Fruit fly (Drosophila melanogaster): ENCODE results near the gene CG43386.

The CG43386 gene

DNA sequence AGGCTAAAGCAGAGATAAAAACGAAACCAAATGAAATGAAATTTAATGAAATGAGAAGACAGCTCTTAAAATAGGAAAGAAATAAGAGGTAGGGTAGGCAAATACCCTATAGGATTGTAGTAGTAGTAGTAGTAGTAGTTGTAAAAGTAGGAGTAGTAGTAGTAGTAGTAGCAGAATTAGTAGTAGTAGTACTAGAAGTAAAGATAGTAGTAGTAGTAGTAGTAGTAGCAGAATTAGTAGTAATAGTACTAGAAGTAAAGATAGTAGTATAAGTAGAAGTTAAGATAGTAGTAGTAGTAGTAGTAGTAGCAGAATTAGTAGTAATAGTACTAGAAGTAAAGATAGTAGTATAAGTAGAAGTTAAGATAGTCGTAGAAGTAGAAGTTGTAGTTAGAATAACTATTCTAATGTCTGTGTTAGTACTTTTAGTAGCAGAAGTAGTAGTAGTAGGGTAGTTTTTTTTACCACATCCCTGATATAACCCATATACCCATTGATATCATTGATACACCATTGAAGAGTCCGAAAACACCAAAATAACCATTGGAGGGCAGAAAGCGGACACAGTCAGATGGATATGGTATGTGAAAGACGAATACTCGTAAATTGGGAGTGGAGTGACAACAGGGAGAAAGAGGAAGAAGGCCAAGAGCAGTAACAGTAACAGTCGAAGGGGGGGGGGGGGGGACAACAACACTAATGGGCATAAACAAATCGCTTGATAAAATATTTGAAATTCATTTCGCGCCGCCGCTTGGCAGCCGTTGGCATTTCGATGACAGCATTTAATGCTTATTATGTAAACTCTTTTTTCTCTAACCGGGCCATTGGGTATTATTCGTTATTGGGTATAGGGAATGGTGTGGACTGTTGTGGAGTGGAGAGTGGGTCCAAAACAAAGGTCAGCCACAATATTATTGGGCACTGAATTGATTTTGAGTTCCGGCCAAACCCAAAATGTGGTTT, 37.8 kb upstream of the CG43386 start:
- TF ChIP-seq CG4404 (GFP tag; IDR thresholded peaks at IDR 0.05), result no peak
- peak; percentile 86 for TF ChIP-seq sd (tag; optimal IDR thresholded peaks at IDR 0.05)
- TF ChIP-seq kni (GFP tag; optimal IDR thresholded peaks at IDR 0.05), result peak; percentile 40
- peak; percentile 49 for TF ChIP-seq CG12769 (tag; optimal IDR thresholded peaks at IDR 0.05)
- TF ChIP-seq H2.0 (GFP tag; IDR thresholded peaks at IDR 0.05), result no peak
- peak; percentile 2 for TF ChIP-seq Med (GFP tag)
- no peak for TF ChIP-seq unpg (GFP tag; optimal IDR thresholded peaks at IDR 0.05)
- peak; percentile 95 for TF ChIP-seq CG4424 (GFP tag; optimal IDR thresholded peaks at IDR 0.05)
- TF ChIP-seq abd-A (tag; optimal IDR thresholded peaks at IDR 0.05), result peak; percentile 80
- peak; percentile 39; the same call in 1 of the 2 replicates for TF ChIP-seq vvl (GFP tag; IDR thresholded peaks at IDR 0.05)
- peak; percentile 21 for TF ChIP-seq oc (tag; optimal IDR thresholded peaks at IDR 0.05)
- peak in 1 of 2 experiments; percentile 53 for TF ChIP-seq Pdp1 (GFP tag; optimal IDR thresholded peaks at IDR 0.05)
- TF ChIP-seq CG17385 (GFP tag; optimal IDR thresholded peaks at IDR 0.05), result peak; percentile 8
- no peak for TF ChIP-seq bigmax (GFP tag; optimal IDR thresholded peaks at IDR 0.05)
- TF ChIP-seq CG17361 (GFP tag; IDR thresholded peaks at IDR 0.05), result no peak
- no peak for TF ChIP-seq scrt (GFP tag; optimal IDR thresholded peaks at IDR 0.05)

DNA sequence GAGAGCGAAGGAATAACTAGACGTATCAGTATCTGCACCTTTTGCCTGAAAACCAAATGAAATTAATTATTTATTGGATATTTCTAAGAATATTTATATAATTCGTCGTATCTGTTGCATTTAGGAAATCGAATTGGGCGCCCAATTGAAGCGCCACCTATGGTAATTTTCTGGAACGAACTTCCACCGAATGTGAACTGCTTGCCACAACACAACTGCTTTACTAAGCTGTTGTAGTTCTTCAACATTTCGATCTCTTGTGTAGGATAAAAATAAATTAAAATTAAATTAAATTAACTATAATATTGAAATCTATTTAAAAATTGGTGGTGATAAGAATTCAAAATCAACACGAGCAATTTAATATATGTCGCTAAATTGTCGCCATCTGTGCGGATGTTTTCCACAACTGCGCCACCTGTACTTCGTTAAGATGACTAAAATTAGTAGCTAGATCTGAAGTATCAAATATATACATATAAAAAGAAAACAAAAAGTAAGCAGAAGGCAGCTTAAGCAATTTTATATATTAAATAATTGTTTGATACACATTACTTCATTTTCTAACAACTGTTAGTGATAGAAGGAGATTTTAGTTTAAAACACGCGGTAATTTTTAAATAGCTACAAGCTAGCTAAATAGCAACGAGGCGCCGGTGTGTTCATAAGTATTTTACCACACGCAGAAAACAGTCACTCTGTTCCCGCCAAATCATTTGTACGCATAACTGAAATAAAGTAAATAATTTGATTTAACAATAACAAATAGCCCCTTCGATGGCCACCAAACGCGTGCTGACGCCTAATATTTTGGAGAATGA, 32.8 kb upstream of the CG43386 start, which contains the start of gene Dna2:
Gene Dna2, plus strand, starts transcription at position 688 of the 821 bp plus-strand sequence.
- TF ChIP-seq CG12071 (GFP tag; optimal IDR thresholded peaks at IDR 0.05) (no peak), CG12155 (GFP tag; optimal IDR thresholded peaks at IDR 0.05) (no peak), Gug (GFP tag; IDR thresholded peaks at IDR 0.05) (0 out of 4 replicates have a peak, but pooled peaks have one; percentile 26), E2f2 (GFP tag; IDR thresholded peaks at IDR 0.05) (peak; percentile 86), CG17385 (GFP tag; optimal IDR thresholded peaks at IDR 0.05) (no peak), ash1 (GFP tag; optimal IDR thresholded peaks at IDR 0.05) (no peak), wor (GFP tag; IDR thresholded peaks at IDR 0.05) (no peak), sc (optimal IDR thresholded peaks at IDR 0.05) (no peak), sc (GFP tag; optimal IDR thresholded peaks at IDR 0.05) (no peak), dysf (GFP tag; IDR thresholded peaks at IDR 0.05) (no peak; the same call in 2 of the 3 replicates), Max (GFP tag; optimal IDR thresholded peaks at IDR 0.05) (no peak), lov (optimal IDR thresholded peaks at IDR 0.05) (no peak), lov (GFP tag; IDR thresholded peaks at IDR 0.05) (no peak), Ets65A (GFP tag) (peak; percentile 85), CG1603 (tag; optimal IDR thresholded peaks at IDR 0.05) (no peak), ATbp (GFP tag; optimal IDR thresholded peaks at IDR 0.05) (no peak), CG9932 (GFP tag; IDR thresholded peaks at IDR 0.05) (peak; percentile 39; the same call in 1 of the 2 replicates), vvl (GFP tag; IDR thresholded peaks at IDR 0.05) (no peak), amos (GFP tag; IDR thresholded peaks at IDR 0.05; ENCODE audit: partially characterized antibody) (no peak), pho (GFP tag; optimal IDR thresholded peaks at IDR 0.05) (no peak), BEAF-32 (GFP tag; optimal IDR thresholded peaks at IDR 0.05) (peak; percentile 15), trem (tag; optimal IDR thresholded peaks at IDR 0.05) (peak; percentile 21), CG3847 (GFP tag; IDR thresholded peaks at IDR 0.05) (no peak), Hsf (GFP tag; optimal IDR thresholded peaks at IDR 0.05) (peak; percentile 1), D (optimal IDR thresholded peaks at IDR 0.05) (no peak), D (GFP tag; optimal IDR thresholded peaks at IDR 0.05) (no peak), CG6654 (GFP tag; optimal IDR thresholded peaks at IDR 0.05) (no peak), cwo (GFP tag; optimal IDR thresholded peaks at IDR 0.05) (no peak), Taf1 (GFP tag; IDR thresholded peaks at IDR 0.05) (no peak), NC2β (GFP tag; optimal IDR thresholded peaks at IDR 0.05) (no peak), tin (GFP tag; optimal IDR thresholded peaks at IDR 0.05) (peak; percentile 10), CG5953 (GFP tag; IDR thresholded peaks at IDR 0.05) (no peak), GATAe (GFP tag; conservative IDR thresholded peaks at IDR 0.05) (no peak)
